Fruit fly (Drosophila melanogaster): ENCODE measurements around the gene Atg8b.

DNA sequence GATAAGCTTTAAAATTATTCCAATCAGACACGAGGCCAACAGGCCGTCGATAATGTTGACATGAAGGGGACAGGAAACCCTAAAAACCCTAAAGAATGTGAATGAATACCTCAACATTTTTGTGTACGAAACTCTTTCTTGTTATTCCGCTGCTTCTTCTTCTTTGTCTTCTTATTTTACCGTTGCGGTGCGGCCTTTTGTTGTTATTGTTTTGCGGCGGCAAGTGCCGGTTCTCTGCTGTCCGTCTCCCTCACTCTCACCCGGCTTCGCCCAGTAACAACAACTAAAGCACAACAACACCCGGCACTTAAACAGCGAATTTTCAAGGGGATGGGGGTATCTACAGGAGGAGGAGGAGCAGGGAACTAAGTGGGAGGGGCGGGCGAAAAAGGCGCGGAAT, 10.5 kb downstream of the Atg8b start:
- TF ChIP-seq psq (optimal IDR thresholded peaks at IDR 0.05) (no peak), CG8478 (optimal IDR thresholded peaks at IDR 0.05) (no peak), Dll (optimal IDR thresholded peaks at IDR 0.05) (no peak)
